Fruit fly (Drosophila melanogaster): ENCODE results near the gene Dci.
A peak's percentile ranks its signal among the peaks of the same experiment; 100 is the strongest.

Gene Dci

DNA sequence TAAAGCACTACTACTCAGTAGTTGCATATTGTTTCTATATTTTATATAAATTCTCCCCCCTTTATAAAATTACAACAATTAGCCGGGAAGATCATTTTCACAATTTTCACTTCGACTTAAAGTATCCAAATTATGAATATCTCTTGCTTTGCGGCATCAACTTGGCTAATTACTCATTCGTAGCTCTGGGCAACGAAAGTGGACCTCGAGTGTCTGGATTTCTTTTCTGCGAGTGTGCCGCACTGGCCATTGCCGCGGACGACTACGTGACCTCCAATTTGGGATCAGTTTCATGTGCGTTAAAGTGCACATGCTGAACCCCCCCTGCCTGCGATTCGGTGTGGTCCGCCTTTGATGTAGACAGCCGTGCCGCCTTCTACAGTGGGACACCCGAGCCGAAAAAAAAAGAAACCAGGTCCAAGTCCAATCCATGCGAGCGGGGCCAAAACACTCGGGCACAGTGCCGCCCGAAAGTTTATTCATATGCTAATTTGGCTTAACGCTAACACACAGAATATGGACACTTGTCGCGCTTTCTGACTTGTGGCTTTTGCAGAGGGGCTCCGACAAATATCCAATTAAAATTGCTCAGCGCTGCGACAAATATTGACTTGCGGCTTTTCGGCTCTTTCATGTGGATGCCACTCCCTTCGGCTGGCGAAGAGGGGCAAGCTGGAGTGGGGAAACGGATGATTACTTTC lies 32.6 kb upstream of the Dci start (continued):
- TF ChIP-seq CG3995 (GFP tag; optimal IDR thresholded peaks at IDR 0.05) (no peak), CG6654 (GFP tag; optimal IDR thresholded peaks at IDR 0.05) (no peak), psq (GFP tag; optimal IDR thresholded peaks at IDR 0.05) (no peak), Xbp1 (GFP tag; optimal IDR thresholded peaks at IDR 0.05) (peak; percentile 29), CG3163 (GFP tag; optimal IDR thresholded peaks at IDR 0.05) (no peak), Lpt (GFP tag; optimal IDR thresholded peaks at IDR 0.05) (no peak), twi (tag; optimal IDR thresholded peaks at IDR 0.05) (no peak), BEAF-32 (GFP tag; optimal IDR thresholded peaks at IDR 0.05) (no peak), TFAM (GFP tag; optimal IDR thresholded peaks at IDR 0.05) (no peak), klu (GFP tag; IDR thresholded peaks at IDR 0.05) (no peak), Oaz (GFP tag; IDR thresholded peaks at IDR 0.05) (no peak), run (tag; optimal IDR thresholded peaks at IDR 0.05) (no peak), CHES-1-like (GFP tag; optimal IDR thresholded peaks at IDR 0.05) (no peak), NC2α (GFP tag; optimal IDR thresholded peaks at IDR 0.05) (no peak), B-H1 (GFP tag; IDR thresholded peaks at IDR 0.05) (no peak), Dip2 (GFP tag; IDR thresholded peaks at IDR 0.05) (no peak), Lim3 (GFP tag; IDR thresholded peaks at IDR 0.05) (no peak), CG11085 (GFP tag; IDR thresholded peaks at IDR 0.05) (no peak), Ptx1 (GFP tag; IDR thresholded peaks at IDR 0.05) (peak; percentile 32; the same call in 1 of the 2 replicates), pan (optimal IDR thresholded peaks at IDR 0.05) (no peak), pan (GFP tag; optimal IDR thresholded peaks at IDR 0.05 in 1 of 2, IDR thresholded peaks at IDR 0.05 in 1 of 2) (peak in 1 of 2 experiments; percentile 75), cad (GFP tag; optimal IDR thresholded peaks at IDR 0.05) (no peak), odd (GFP tag; optimal IDR thresholded peaks at IDR 0.05) (no peak), slbo (GFP tag; IDR thresholded peaks at IDR 0.05) (0 out of 2 replicates have a peak, but pooled peaks have one; percentile 16), HmgZ (tag; optimal IDR thresholded peaks at IDR 0.05) (no peak), CG11504 (tag; optimal IDR thresholded peaks at IDR 0.05) (peak; percentile 65), CG7271 (tag; optimal IDR thresholded peaks at IDR 0.05) (no peak), Gsc (GFP tag; IDR thresholded peaks at IDR 0.05) (no peak), CG31224 (GFP tag; IDR thresholded peaks at IDR 0.05) (no peak), Bdp1 (GFP tag; optimal IDR thresholded peaks at IDR 0.05) (no peak), shn (GFP tag; optimal IDR thresholded peaks at IDR 0.05) (no peak), CG3726 (GFP tag; IDR thresholded peaks at IDR 0.05) (no peak), amos (GFP tag; IDR thresholded peaks at IDR 0.05; ENCODE audit: partially characterized antibody) (no peak), CG6254 (GFP tag; optimal IDR thresholded peaks at IDR 0.05) (no peak), Hand (GFP tag; optimal IDR thresholded peaks at IDR 0.05) (no peak), vnd (GFP tag; IDR thresholded peaks at IDR 0.05; ENCODE audit: partially characterized antibody) (no peak), trh (GFP tag; optimal IDR thresholded peaks at IDR 0.05) (no peak), CG2129 (GFP tag; IDR thresholded peaks at IDR 0.05; ENCODE audit: partially characterized antibody) (no peak), sima (GFP tag; optimal IDR thresholded peaks at IDR 0.05) (no peak), caup (GFP tag; optimal IDR thresholded peaks at IDR 0.05; ENCODE audit: severe bottlenecking) (no peak), Nf-YA (GFP tag; IDR thresholded peaks at IDR 0.05) (peak; percentile 41; the same call in 1 of the 2 replicates), CG1792 (GFP tag; optimal IDR thresholded peaks at IDR 0.05) (no peak), sim (GFP tag; IDR thresholded peaks at IDR 0.05) (no peak), gce (GFP tag; IDR thresholded peaks at IDR 0.05) (no peak), Hr39 (optimal IDR thresholded peaks at IDR 0.05) (no peak), Antp (GFP tag; optimal IDR thresholded peaks at IDR 0.05) (no peak), tgo (GFP tag; IDR thresholded peaks at IDR 0.05) (peak; percentile 19; the same call in 2 of the 3 replicates), lilli (GFP tag; optimal IDR thresholded peaks at IDR 0.05) (no peak), CG1647 (GFP tag; optimal IDR thresholded peaks at IDR 0.05) (no peak), yki (optimal IDR thresholded peaks at IDR 0.05) (no peak), Hr51 (GFP tag; optimal IDR thresholded peaks at IDR 0.05) (peak in 1 of 2 experiments; percentile 56), CG6175 (GFP tag; IDR thresholded peaks at IDR 0.05) (no peak)

All from whole organism, embryonic.